Fruit fly (Drosophila melanogaster): ENCODE results near the gene CG14313.

The CG14313 gene

dm6 chr3R:18164052-18164722 lies 27.6 kb downstream of the CG14313 start, which contains the start of the genes CG7218 and Cbp20 (continued):
- TF ChIP-seq CG10669 (GFP tag; optimal IDR thresholded peaks at IDR 0.05) (peak; percentile 46), lz (GFP tag; optimal IDR thresholded peaks at IDR 0.05) (peak; percentile 72), CG3032 (tag; optimal IDR thresholded peaks at IDR 0.05) (peak; percentile 63), Blimp-1 (GFP tag; optimal IDR thresholded peaks at IDR 0.05) (no peak), Sox15 (GFP tag; optimal IDR thresholded peaks at IDR 0.05) (peak; percentile 50), Lpt (GFP tag; optimal IDR thresholded peaks at IDR 0.05) (peak; percentile 51), Eip75B (GFP tag; optimal IDR thresholded peaks at IDR 0.05) (peak; percentile 49), dsx (GFP tag; optimal IDR thresholded peaks at IDR 0.05; ENCODE audit: poor library complexity, severe bottlenecking) (peak; percentile 10), CG7368 (GFP tag; optimal IDR thresholded peaks at IDR 0.05) (peak; percentile 8), Sox14 (GFP tag; optimal IDR thresholded peaks at IDR 0.05) (peak; percentile 64), CG6792 (GFP tag; optimal IDR thresholded peaks at IDR 0.05) (peak; percentile 43), CG11762 (GFP tag; optimal IDR thresholded peaks at IDR 0.05; ENCODE audit: insufficient read depth) (peak; percentile 7), dac (GFP tag; optimal IDR thresholded peaks at IDR 0.05) (no peak), CG1621 (tag; optimal IDR thresholded peaks at IDR 0.05) (no peak), CG10631 (GFP tag; optimal IDR thresholded peaks at IDR 0.05) (peak; percentile 61), CG4318 (GFP tag; optimal IDR thresholded peaks at IDR 0.05) (peak; percentile 19), CG8319 (GFP tag; optimal IDR thresholded peaks at IDR 0.05) (peak; percentile 46), Ets96B (tag; optimal IDR thresholded peaks at IDR 0.05) (peak; percentile 17), pdm3 (GFP tag; optimal IDR thresholded peaks at IDR 0.05) (peak; percentile 73), svp (GFP tag) (peak; percentile 85), CG31627 (GFP tag; optimal IDR thresholded peaks at IDR 0.05) (peak; percentile 79), vri (GFP tag; optimal IDR thresholded peaks at IDR 0.05) (peak; percentile 47), CG32006 (GFP tag; optimal IDR thresholded peaks at IDR 0.05) (peak; percentile 59), eg (GFP tag; IDR thresholded peaks at IDR 0.05) (peak; percentile 69), CG3919 (GFP tag; optimal IDR thresholded peaks at IDR 0.05) (peak; percentile 69), Hr4 (GFP tag; optimal IDR thresholded peaks at IDR 0.05) (peak; percentile 71), OdsH (GFP tag; optimal IDR thresholded peaks at IDR 0.05) (peak; percentile 72), topi (GFP tag; optimal IDR thresholded peaks at IDR 0.05) (peak; percentile 70), Hr38 (GFP tag; optimal IDR thresholded peaks at IDR 0.05) (no peak), CG11902 (GFP tag; optimal IDR thresholded peaks at IDR 0.05) (peak; percentile 40), CG16779 (tag; optimal IDR thresholded peaks at IDR 0.05) (no peak), CG6163 (GFP tag; IDR thresholded peaks at IDR 0.05) (peak; percentile 69), Met (GFP tag; optimal IDR thresholded peaks at IDR 0.05) (peak; percentile 68), CG6276 (GFP tag; optimal IDR thresholded peaks at IDR 0.05) (no peak), Hr39 (GFP tag; optimal IDR thresholded peaks at IDR 0.05) (peak; percentile 69), acj6 (GFP tag; optimal IDR thresholded peaks at IDR 0.05) (peak; percentile 64), achi (GFP tag; optimal IDR thresholded peaks at IDR 0.05) (peak; percentile 60), fkh (GFP tag; optimal IDR thresholded peaks at IDR 0.05) (peak; percentile 97), Eip78C (GFP tag) (peak; percentile 86), CG8632 (GFP tag; optimal IDR thresholded peaks at IDR 0.05) (no peak), fd59A (GFP tag; optimal IDR thresholded peaks at IDR 0.05) (no peak), CG15336 (GFP tag; IDR thresholded peaks at IDR 0.05) (no peak; the same call in 1 of the 2 replicates)

Data from whole organism, prepupa.